Worm (Caenorhabditis elegans) whole organism, L4 larva: ENCODE results near the gene nhr-280.
A peak's percentile ranks its signal among the peaks of the same experiment; 100 is the strongest.

ENCODE experiments used
- D1046.2 ChIP-seq: fragments of 200-800 bp; sonication (Bioruptor generic); IDR thresholded peaks from 2 replicates; pipeline ENCODE4 v1.3.6; 2022; ENCODE audit warnings: missing genetic modification characterization, missing compliant biosample characterization
- F26F4.8 ChIP-seq: fragments of 200-800 bp; sonication (Bioruptor generic); conservative IDR thresholded peaks from 2 replicates; pipeline ENCODE4 v1.3.6; 2022; ENCODE audit warnings: missing genetic modification characterization, missing compliant biosample characterization
- F37D6.2 ChIP-seq: sonication (generic microtip); optimal IDR thresholded peaks from 2 replicates; lab custom pipeline; 2016; ENCODE audit warnings: mild to moderate bottlenecking, missing genetic modification characterization, missing compliant biosample characterization
- R02D3.7 ChIP-seq: fragments of 150-350 bp; sonication (generic microtip); optimal IDR thresholded peaks from 3 replicates; lab custom pipeline; 2014; ENCODE audit warnings: missing biosample characterization, missing genetic modification characterization
- ZK337.2 ChIP-seq: fragments of 200-800 bp; sonication (Bioruptor generic); IDR thresholded peaks from 2 replicates; pipeline ENCODE4 v1.3.6; 2022; ENCODE audit warnings: missing genetic modification reagents, missing genetic modification characterization, missing compliant biosample characterization
- aha-1 ChIP-seq: fragments of 150-350 bp; peaks from one replicate; lab custom pipeline; 2014; ENCODE audit warnings: missing biosample characterization, missing genetic modification characterization
- attf-4 ChIP-seq: sonication (generic microtip); optimal IDR thresholded peaks from 3 replicates; lab custom pipeline; 2017; ENCODE audit warnings: missing biosample characterization, missing genetic modification characterization
- ceh-44 ChIP-seq: fragments of 200-800 bp; sonication (Bioruptor generic); IDR thresholded peaks from 2 replicates; pipeline ENCODE4 v1.3.6; 2022; ENCODE audit warnings: missing genetic modification reagents, missing genetic modification characterization, missing compliant biosample characterization
- ceh-62 ChIP-seq: sonication (generic microtip); optimal IDR thresholded peaks from 2 replicates; lab custom pipeline; 2017; ENCODE audit warnings: missing biosample characterization, missing genetic modification characterization
- ctbp-1 ChIP-seq: fragments of 200-800 bp; sonication (Bioruptor generic); IDR thresholded peaks from 2 replicates; pipeline ENCODE4 v1.3.6; 2022; ENCODE audit warnings: missing genetic modification reagents, missing genetic modification characterization, missing compliant biosample characterization
- daf-16 ChIP-seq, 3 experiments: sonication (generic microtip); optimal IDR thresholded peaks; 2 replicates each; lab custom pipeline; 2016 to 2017; ENCODE audit warnings: missing genetic modification characterization in 3 of 3, missing genetic modification reagents in 3 of 3, mild to moderate bottlenecking in 2 of 3, missing compliant biosample characterization in 2 of 3, missing biosample characterization in 1 of 3, moderate library complexity in 1 of 3
- duxl-1 ChIP-seq: sonication (generic microtip); optimal IDR thresholded peaks from 2 replicates; lab custom pipeline; 2016; ENCODE audit warnings: mild to moderate bottlenecking, missing genetic modification characterization, moderate library complexity, missing compliant biosample characterization; ENCODE audit not compliant: poor library complexity
- dve-1 ChIP-seq: sonication (generic microtip); optimal IDR thresholded peaks from 2 replicates; lab custom pipeline; 2017; ENCODE audit warnings: antibody characterized with exemption, mild to moderate bottlenecking, missing genetic modification characterization, missing compliant biosample characterization; ENCODE audit not compliant: insufficient read depth
- egl-27 ChIP-seq: sonication (generic microtip); optimal IDR thresholded peaks from 3 replicates; lab custom pipeline; 2017; ENCODE audit warnings: missing biosample characterization, missing genetic modification reagents, missing genetic modification characterization
- fkh-10 ChIP-seq: fragments of 150-350 bp; optimal IDR thresholded peaks from 2 replicates; lab custom pipeline; 2014; ENCODE audit warnings: missing biosample characterization, missing genetic modification reagents, missing genetic modification characterization
- gei-8 ChIP-seq: fragments of 200-800 bp; sonication (Bioruptor generic); optimal IDR thresholded peaks from 2 replicates; lab custom pipeline; 2018; ENCODE audit warnings: mild to moderate bottlenecking, missing genetic modification characterization, missing compliant biosample characterization
- hlh-11 ChIP-seq: fragments of 200-800 bp; sonication (Bioruptor generic); optimal IDR thresholded peaks from 2 replicates; lab custom pipeline; 2018; ENCODE audit warnings: mild to moderate bottlenecking, missing genetic modification characterization, missing compliant biosample characterization
- lin-1 ChIP-seq: fragments of 200-800 bp; sonication (Bioruptor generic); IDR thresholded peaks from 2 replicates; pipeline ENCODE4 v1.3.6; 2022; ENCODE audit warnings: missing genetic modification reagents, missing genetic modification characterization, missing compliant biosample characterization
- lin-39 ChIP-seq: fragments of 150-350 bp; optimal IDR thresholded peaks from 2 replicates; lab custom pipeline; 2014; ENCODE audit warnings: missing biosample characterization, missing genetic modification reagents, missing genetic modification characterization
- madf-9 ChIP-seq: fragments of 200-800 bp; sonication (Bioruptor generic); conservative IDR thresholded peaks from 2 replicates; pipeline ENCODE4 v1.3.6; 2022; ENCODE audit warnings: missing genetic modification reagents, missing genetic modification characterization, missing compliant biosample characterization
- mep-1 ChIP-seq: fragments of 150-350 bp; sonication (generic microtip); optimal IDR thresholded peaks from 3 replicates; lab custom pipeline; 2014; ENCODE audit warnings: missing biosample characterization, missing genetic modification characterization
- mes-2 ChIP-seq: sonication (generic microtip); optimal IDR thresholded peaks from 2 replicates; lab custom pipeline; 2016; ENCODE audit warnings: missing genotype, mild to moderate bottlenecking, missing genetic modification characterization, missing compliant biosample characterization; ENCODE audit not compliant: poor library complexity, severe bottlenecking
- nhr-11 ChIP-seq: fragments of 150-350 bp; optimal IDR thresholded peaks from 2 replicates; lab custom pipeline; 2014; ENCODE audit warnings: missing biosample characterization, missing genetic modification characterization
- nhr-111 ChIP-seq: fragments of 200-800 bp; sonication (Bioruptor generic); optimal IDR thresholded peaks from 2 replicates; lab custom pipeline; 2018; ENCODE audit warnings: mild to moderate bottlenecking, missing genetic modification characterization, missing compliant biosample characterization
- nhr-28 ChIP-seq: fragments of 150-350 bp; optimal IDR thresholded peaks from 2 replicates; lab custom pipeline; 2014; ENCODE audit warnings: missing biosample characterization, missing genetic modification characterization
- nhr-42 ChIP-seq: fragments of 200-800 bp; sonication (Bioruptor generic); IDR thresholded peaks from 2 replicates; pipeline ENCODE4 v1.3.6; 2022; ENCODE audit warnings: missing genetic modification characterization, missing compliant biosample characterization
- nhr-48 ChIP-seq: sonication (generic microtip); optimal IDR thresholded peaks from 2 replicates; lab custom pipeline; 2016; ENCODE audit warnings: mild to moderate bottlenecking, missing genetic modification characterization, missing compliant biosample characterization
- pha-4 ChIP-seq, 2 experiments: fragments of 150-350 bp in 1 of 2; fragments of 200-800 bp in 1 of 2; sonication (Bioruptor generic) in 1 of 2; IDR thresholded peaks in 1 of 2; optimal IDR thresholded peaks in 1 of 2; 2 replicates each; pipeline versions ENCODE4 v1.3.6 to Lab custom; 2014 to 2022; ENCODE audit warnings: missing genetic modification characterization in 2 of 2, missing genetic modification reagents in 2 of 2, missing biosample characterization in 1 of 2, missing compliant biosample characterization in 1 of 2
- php-3 ChIP-seq: fragments of 200-800 bp; sonication (Bioruptor generic); IDR thresholded peaks from 2 replicates; pipeline ENCODE4 v1.3.6; 2022; ENCODE audit warnings: missing genetic modification reagents, missing genetic modification characterization, missing compliant biosample characterization
- pqm-1 ChIP-seq: sonication (generic microtip); optimal IDR thresholded peaks from 2 replicates; lab custom pipeline; 2017; ENCODE audit warnings: missing biosample characterization, missing genetic modification characterization
- tag-97 ChIP-seq: fragments of 200-800 bp; sonication (Bioruptor generic); IDR thresholded peaks from 2 replicates; pipeline ENCODE4 v1.3.6; 2022; ENCODE audit warnings: missing genetic modification characterization, missing compliant biosample characterization
- tra-1 ChIP-seq: fragments of 200-800 bp; sonication (Bioruptor generic); IDR thresholded peaks from 2 replicates; pipeline ENCODE4 v1.3.6; 2022; ENCODE audit warnings: missing genetic modification reagents, missing genetic modification characterization, missing compliant biosample characterization
- unc-62 ChIP-seq, 3 experiments: fragments of 150-350 bp in 1 of 3; sonication (generic microtip); optimal IDR thresholded peaks in 2 of 3; peaks in 1 of 3; 1 replicate in 1 of 3; 2 replicates in 2 of 3; lab custom pipeline; 2014 to 2017; ENCODE audit warnings: missing biosample characterization in 3 of 3, missing genetic modification characterization in 3 of 3, missing genetic modification reagents in 3 of 3, missing genotype in 1 of 3
- zfp-2 ChIP-seq: sonication (generic microtip); optimal IDR thresholded peaks from 2 replicates; lab custom pipeline; 2016; ENCODE audit warnings: mild to moderate bottlenecking, missing genetic modification characterization, missing compliant biosample characterization
- zfp-3 ChIP-seq: fragments of 200-800 bp; sonication (Bioruptor generic); conservative IDR thresholded peaks from 2 replicates; pipeline ENCODE4 v1.3.6; 2022; ENCODE audit warnings: missing genetic modification reagents, missing genetic modification characterization, missing compliant biosample characterization
- ztf-7 ChIP-seq: fragments of 150-350 bp; optimal IDR thresholded peaks from 2 replicates; lab custom pipeline; 2014; ENCODE audit warnings: missing biosample characterization, missing genetic modification characterization

Gene nhr-280

DNA sequence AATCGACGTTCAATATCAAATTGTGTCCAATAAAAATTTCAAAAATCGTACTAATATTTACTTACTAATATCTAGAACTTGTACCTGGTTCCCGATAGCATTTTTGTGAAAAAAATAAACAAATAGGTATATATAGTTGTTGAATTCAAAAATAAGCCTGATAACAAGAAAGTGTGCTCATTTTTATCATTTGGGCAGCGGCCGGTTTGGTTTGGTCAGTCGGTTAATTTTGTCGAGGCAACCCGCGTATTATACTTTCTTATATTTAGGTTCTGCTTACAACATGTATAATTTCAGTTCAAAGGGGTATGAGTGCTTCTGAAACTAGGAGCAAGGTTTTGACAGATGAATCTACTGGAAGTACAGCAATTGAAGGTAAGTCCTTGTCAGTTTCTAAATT, at the start of gene nhr-280, which contains the start of gene C29F9.2:
Gene nhr-280 (minus strand): TSS at position 101 of the 400 bp plus-strand sequence.
Gene C29F9.2 (plus strand): TSS at position 298 of the 400 bp plus-strand sequence.
- no peak for TF ChIP-seq ztf-7
- peak; percentile 13 for TF ChIP-seq hlh-11 (tag; lab: Kevin White, UChicago)
- no peak for TF ChIP-seq daf-16 (GFP tag; optimal IDR thresholded peaks at IDR 0.05; lab: Kevin White, UChicago)
- peak; percentile 78 for TF ChIP-seq daf-16 (tag; optimal IDR thresholded peaks at IDR 0.05; lab: Kevin White, UChicago)
- TF ChIP-seq madf-9 (GFP tag; lab: Robert Waterston, UW) = no peak
- peak; percentile 40 for TF ChIP-seq dve-1 (tag; lab: Kevin White, UChicago)
- peak; percentile 10 for TF ChIP-seq pqm-1 (tag; lab: Kevin White, UChicago)

DNA sequence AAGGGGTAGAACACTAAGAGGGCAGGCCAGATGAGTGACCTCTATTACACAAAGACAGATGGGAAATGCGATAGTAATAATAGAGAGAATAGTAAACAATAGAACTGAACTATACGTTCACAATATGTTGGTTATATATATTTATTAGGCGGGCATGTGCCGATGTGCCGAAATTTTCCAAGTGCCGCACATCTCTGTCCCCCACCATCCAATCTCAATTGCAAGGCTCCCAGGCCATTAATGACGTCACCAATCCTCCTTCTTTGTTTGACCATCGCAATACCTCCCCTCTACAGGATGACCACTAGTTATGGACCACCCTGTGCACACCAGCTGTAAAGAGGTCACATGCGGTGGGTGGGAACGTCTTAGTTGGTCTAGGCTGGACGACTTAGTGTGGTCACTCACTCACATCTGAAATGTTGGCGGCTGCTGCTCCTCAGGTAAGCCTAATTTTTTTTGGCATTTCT, 48.6 kb upstream of the nhr-280 start, which contains the start of gene F40G9.6:
Gene F40G9.6 (plus strand): TSS at position 420 of the 470 bp plus-strand sequence.
- TF ChIP-seq nhr-42 (GFP tag; lab: Robert Waterston, UW) = no peak
- no peak for TF ChIP-seq tra-1
- TF ChIP-seq nhr-28 (tag; lab: Kevin White, UChicago) = no peak

DNA sequence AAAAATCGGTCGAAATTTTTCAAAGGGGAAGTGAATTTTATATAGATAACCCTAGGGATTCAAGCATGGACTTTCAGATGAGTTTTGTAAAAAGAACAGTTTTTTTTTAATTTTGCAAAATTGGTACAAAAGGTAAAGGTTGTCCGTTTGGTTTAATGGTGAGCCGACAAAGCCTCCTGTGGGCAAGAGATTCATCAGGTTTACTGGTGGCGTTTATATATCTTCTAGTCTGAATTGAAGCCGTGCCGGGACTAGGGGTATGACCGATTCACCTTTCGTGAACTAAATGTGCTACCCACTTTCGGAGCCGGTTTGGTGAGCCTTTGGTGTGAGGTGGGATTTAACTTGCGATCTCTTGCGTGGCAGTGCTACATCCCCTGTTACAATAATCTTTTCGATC, 47.6 kb upstream of the nhr-280 start:
- TF ChIP-seq unc-62 (GFP tag; optimal IDR thresholded peaks at IDR 0.05 in 1 of 2; lab: Kevin White, UChicago) (no peak), unc-62 (tag; optimal IDR thresholded peaks at IDR 0.05; lab: Kevin White, UChicago) (no peak), php-3 (GFP tag; lab: Robert Waterston, UW) (no peak), ceh-62 (tag; lab: Kevin White, UChicago) (no peak), F26F4.8 (GFP tag; lab: Robert Waterston, UW) (0 out of 2 replicates have a peak, but pooled peaks have one; percentile 30), nhr-11 (tag; lab: Kevin White, UChicago) (no peak), attf-4 (no peak)

DNA sequence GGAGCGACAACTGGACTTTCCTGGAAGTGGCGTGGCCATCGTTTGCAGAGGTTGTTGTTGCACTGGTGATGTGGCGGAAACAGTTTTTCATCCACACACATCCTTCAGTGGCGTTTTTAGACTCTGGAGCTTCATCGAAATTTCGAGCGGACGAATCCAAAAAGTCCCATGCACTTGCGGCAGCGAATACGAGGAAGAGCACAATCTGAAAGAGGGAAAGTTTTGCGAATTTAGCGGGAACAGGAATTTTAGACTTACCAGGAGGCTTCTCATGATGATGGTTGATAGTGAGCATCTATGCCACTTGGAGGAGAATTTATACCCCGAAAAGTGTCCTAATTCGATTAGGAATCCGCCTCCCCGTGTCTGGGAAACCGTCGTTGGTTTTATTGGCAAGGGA, 47.2 kb upstream of the nhr-280 start, which contains the start of gene F40G9.14:
Gene F40G9.14 (minus strand): TSS at position 101 of the 400 bp plus-strand sequence.
- TF ChIP-seq duxl-1 (tag; lab: Kevin White, UChicago) (no peak), nhr-111 (GFP tag; lab: Kevin White, UChicago) (no peak), zfp-2 (tag; lab: Kevin White, UChicago) (no peak), nhr-48 (tag; lab: Kevin White, UChicago) (no peak), aha-1 (tag; lab: Kevin White, UChicago) (peak; percentile 83), ctbp-1 (GFP tag; lab: Robert Waterston, UW) (no peak)

DNA sequence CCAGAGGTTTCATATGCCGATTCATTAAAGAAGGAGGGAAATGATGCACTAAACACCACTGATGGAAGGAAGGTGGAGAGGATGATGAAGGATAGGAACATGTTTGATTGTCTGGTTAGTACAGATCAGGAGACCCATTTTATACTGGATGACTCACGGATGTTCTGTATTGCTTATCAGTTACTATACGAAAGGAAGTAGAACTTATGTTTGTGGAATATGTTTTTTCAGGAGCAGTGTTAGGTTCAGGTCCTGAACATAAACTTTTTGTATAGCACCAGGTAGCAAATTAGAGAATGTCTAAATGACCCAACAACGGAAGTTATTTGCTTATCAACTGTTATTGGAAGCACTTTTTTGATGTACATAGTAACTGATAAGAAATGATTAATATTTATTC, 45.2 kb upstream of the nhr-280 start, which contains the start of gene clec-148:
Gene clec-148 (minus strand): TSS at position 101 of the 400 bp plus-strand sequence.
- TF ChIP-seq gei-8 (GFP tag; lab: Kevin White, UChicago) (no peak), ZK337.2 (GFP tag; lab: Robert Waterston, UW) (no peak), D1046.2 (no peak), unc-62 (GFP tag; optimal IDR thresholded peaks at IDR 0.05 in 1 of 2; lab: Kevin White, UChicago) (peak in 1 of 2 experiments; percentile 66), unc-62 (tag; optimal IDR thresholded peaks at IDR 0.05; lab: Kevin White, UChicago) (no peak), nhr-42 (GFP tag; lab: Robert Waterston, UW) (no peak), pqm-1 (tag; lab: Kevin White, UChicago) (peak; percentile 18)

DNA sequence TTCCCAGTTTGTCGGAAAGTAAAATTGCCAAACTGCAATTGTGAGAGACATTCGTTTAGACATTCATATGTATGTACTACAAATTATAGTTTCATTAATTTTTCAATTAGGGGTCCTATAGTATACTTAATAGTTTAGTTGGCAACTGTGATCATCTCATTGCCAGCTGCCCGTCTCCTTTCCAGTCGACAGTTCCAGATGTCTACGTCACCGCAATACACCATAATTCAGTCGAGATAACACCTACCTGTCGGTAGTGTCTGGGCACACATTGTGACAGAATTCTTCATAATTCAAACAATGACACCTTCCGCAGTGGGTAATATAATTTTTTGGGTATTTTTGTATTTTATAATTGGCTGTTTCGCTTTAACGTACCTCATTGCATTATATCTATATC, 43.0 kb upstream of the nhr-280 start, which contains the start of gene F40G9.19:
Gene F40G9.19 (plus strand): TSS at position 301 of the 400 bp plus-strand sequence.
- TF ChIP-seq aha-1 (tag; lab: Kevin White, UChicago) (peak; percentile 31), mes-2 (tag; lab: Kevin White, UChicago) (no peak)

DNA sequence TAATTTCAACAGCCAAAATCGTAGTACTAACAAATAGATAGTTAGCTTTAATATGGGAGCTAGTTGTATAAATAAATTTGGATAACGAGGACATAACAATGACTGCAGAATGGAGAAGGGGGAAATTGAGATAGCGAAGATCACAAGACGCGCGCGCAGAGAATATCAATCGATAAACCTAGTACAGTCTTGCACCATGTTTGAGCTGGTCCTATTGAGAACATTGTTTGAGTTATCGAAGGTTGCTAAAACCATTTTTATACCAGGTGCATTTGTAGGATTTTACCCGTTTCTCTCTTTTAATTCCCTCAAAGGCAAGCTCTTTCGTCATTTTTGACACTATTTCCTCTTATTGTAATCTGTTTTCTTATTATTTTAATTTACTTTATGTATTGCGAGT, 41.1 kb upstream of the nhr-280 start, which contains the start of the genes F40G9.9 and F40G9.12:
Gene F40G9.9 (minus strand): TSS at position 101 of the 400 bp plus-strand sequence.
Gene F40G9.12 (plus strand): TSS at position 231 of the 400 bp plus-strand sequence.
- TF ChIP-seq zfp-3 = no peak
- no peak for TF ChIP-seq F37D6.2
- no peak for TF ChIP-seq pha-4 (GFP tag; IDR thresholded peaks at IDR 0.05; lab: Robert Waterston, UW)
- TF ChIP-seq pha-4 (tag; optimal IDR thresholded peaks at IDR 0.05; lab: Kevin White, UChicago) = no peak
- no peak for TF ChIP-seq egl-27
- no peak for TF ChIP-seq mep-1 (tag; lab: Kevin White, UChicago)
- no peak for TF ChIP-seq madf-9 (GFP tag; lab: Robert Waterston, UW)
- no peak for TF ChIP-seq fkh-10 (GFP tag; lab: Kevin White, UChicago)
- no peak for TF ChIP-seq tag-97 (GFP tag; lab: Robert Waterston, UW)
- TF ChIP-seq lin-39 (tag; lab: Kevin White, UChicago) = no peak
- no peak for TF ChIP-seq lin-1
- TF ChIP-seq ceh-44 (GFP tag; lab: Robert Waterston, UW) = no peak
- no peak for TF ChIP-seq R02D3.7 (tag; lab: Kevin White, UChicago)
- no peak for TF ChIP-seq pqm-1 (tag; lab: Kevin White, UChicago)
- TF ChIP-seq ztf-7 = no peak
